Fruit fly (Drosophila melanogaster) whole organism, embryonic: ENCODE results near the gene egh.

Source experiments
- BEAF-32 ChIP-seq: fragments of 200-800 bp; sonication (Bioruptor generic); optimal IDR thresholded peaks from 3 replicates; lab custom pipeline; 2017; ENCODE audit warnings: missing biosample characterization, missing genetic modification characterization, mild to moderate bottlenecking, moderate library complexity, missing genetic modification reagents
- Bgb ChIP-seq: fragments of 200-800 bp; sonication (Bioruptor generic); IDR thresholded peaks from 2 replicates; pipeline ENCODE4 v1.3.6; 2022; ENCODE audit warnings: missing biosample characterization, missing genetic modification characterization; ENCODE audit not compliant: partially characterized antibody
- Blimp-1 ChIP-seq: fragments of 200-800 bp; sonication (Bioruptor generic); optimal IDR thresholded peaks from 3 replicates; lab custom pipeline; 2018; ENCODE audit warnings: missing biosample characterization, missing genetic modification characterization, mild to moderate bottlenecking, moderate library complexity, missing genetic modification reagents
- CG10565 ChIP-seq: fragments of 200-800 bp; sonication (Bioruptor generic); optimal IDR thresholded peaks from 3 replicates; lab custom pipeline; 2016; ENCODE audit warnings: missing biosample characterization, mild to moderate bottlenecking, missing genetic modification characterization
- CG10959 ChIP-seq: fragments of 200-800 bp; sonication (Bioruptor generic); IDR thresholded peaks from 2 replicates; pipeline ENCODE4 v1.3.6; 2022; ENCODE audit warnings: missing biosample characterization, missing genetic modification characterization
- CG11247 ChIP-seq: fragments of 200-800 bp; sonication (Bioruptor generic); IDR thresholded peaks from 2 replicates; pipeline ENCODE4 v1.3.6; 2022; ENCODE audit warnings: missing biosample characterization, missing genetic modification characterization
- CG11560 ChIP-seq: fragments of 200-800 bp; sonication (Bioruptor generic); IDR thresholded peaks from 3 replicates; pipeline ENCODE4 v1.3.6; 2022; ENCODE audit warnings: missing biosample characterization, missing genetic modification characterization
- CG13287 ChIP-seq: fragments of 200-800 bp; sonication (Bioruptor generic); IDR thresholded peaks from 2 replicates; pipeline ENCODE4 v1.3.6; 2022; ENCODE audit warnings: missing biosample characterization, missing genetic modification characterization; ENCODE audit not compliant: partially characterized antibody
- CG14710 ChIP-seq: fragments of 200-800 bp; sonication (Bioruptor generic); optimal IDR thresholded peaks from 3 replicates; lab custom pipeline; 2019; ENCODE audit warnings: missing biosample characterization, mild to moderate bottlenecking, missing genetic modification characterization, moderate library complexity
- CG15514 ChIP-seq: fragments of 200-800 bp; sonication (Bioruptor generic); optimal IDR thresholded peaks from 3 replicates; lab custom pipeline; 2017; ENCODE audit warnings: missing biosample characterization, missing genetic modification characterization, mild to moderate bottlenecking, moderate library complexity, missing genetic modification reagents
- CG16863 ChIP-seq: fragments of 200-800 bp; sonication (Bioruptor generic); optimal IDR thresholded peaks from 3 replicates; lab custom pipeline; 2016; ENCODE audit warnings: missing biosample characterization, missing genetic modification characterization
- CG17186 ChIP-seq: fragments of 200-800 bp; sonication (Bioruptor generic); optimal IDR thresholded peaks from 3 replicates; lab custom pipeline; 2017; ENCODE audit warnings: missing biosample characterization, missing genetic modification reagents, missing genetic modification characterization
- CG17359 ChIP-seq: fragments of 200-800 bp; sonication (Bioruptor generic); optimal IDR thresholded peaks from 3 replicates; lab custom pipeline; 2018; ENCODE audit warnings: missing biosample characterization, mild to moderate bottlenecking, missing genetic modification characterization, moderate library complexity
- CG2116 ChIP-seq: fragments of 200-800 bp; sonication (Bioruptor generic); optimal IDR thresholded peaks from 3 replicates; lab custom pipeline; 2018; ENCODE audit warnings: missing biosample characterization, mild to moderate bottlenecking, missing genetic modification characterization
- CG34224 ChIP-seq: fragments of 200-800 bp; sonication (Bioruptor generic); IDR thresholded peaks from 3 replicates; pipeline ENCODE4 v1.3.6; 2022; ENCODE audit warnings: missing biosample characterization, missing genetic modification characterization; ENCODE audit not compliant: partially characterized antibody
- CG3847 ChIP-seq: fragments of 200-800 bp; sonication (Bioruptor generic); IDR thresholded peaks from 2 replicates; pipeline ENCODE4 v1.3.6; 2022; ENCODE audit warnings: missing biosample characterization, missing genetic modification characterization
- CG4404 ChIP-seq: fragments of 200-800 bp; sonication (Bioruptor generic); IDR thresholded peaks from 2 replicates; pipeline ENCODE4 v1.3.6; 2022; ENCODE audit warnings: missing biosample characterization, missing genetic modification characterization
- CG4617 ChIP-seq: fragments of 200-800 bp; sonication (Bioruptor generic); optimal IDR thresholded peaks from 3 replicates; lab custom pipeline; 2016; ENCODE audit warnings: missing biosample characterization, missing genetic modification characterization, borderline replicate concordance
- CG6683 ChIP-seq: fragments of 200-800 bp; sonication (Bioruptor generic); optimal IDR thresholded peaks from 2 replicates; lab custom pipeline; 2017; ENCODE audit warnings: missing biosample characterization, mild to moderate bottlenecking, missing genetic modification characterization, missing genetic modification reagents
- CG6854 ChIP-seq: fragments of 200-800 bp; sonication (Bioruptor generic); optimal IDR thresholded peaks from 3 replicates; lab custom pipeline; 2017; ENCODE audit warnings: missing biosample characterization, mild to moderate bottlenecking, missing genetic modification characterization
- CG9727 ChIP-seq: fragments of 200-800 bp; sonication (Bioruptor generic); optimal IDR thresholded peaks from 3 replicates; lab custom pipeline; 2017; ENCODE audit warnings: missing biosample characterization, mild to moderate bottlenecking, missing genetic modification characterization
- Camta ChIP-seq: fragments of 200-800 bp; sonication (Bioruptor generic); optimal IDR thresholded peaks from 2 replicates; lab custom pipeline; 2016; ENCODE audit warnings: missing biosample characterization, missing genetic modification characterization
- Ets97D ChIP-seq: fragments of 200-800 bp; sonication (Bioruptor generic); optimal IDR thresholded peaks from 3 replicates; lab custom pipeline; 2016; ENCODE audit warnings: missing biosample characterization, missing genetic modification characterization
- HLH4C ChIP-seq: fragments of 200-800 bp; sonication (Bioruptor generic); IDR thresholded peaks from 3 replicates; pipeline ENCODE4 v1.3.6; 2022; ENCODE audit warnings: missing biosample characterization, missing genetic modification characterization; ENCODE audit not compliant: partially characterized antibody
- Lhr ChIP-seq: fragments of 200-800 bp; sonication (Bioruptor generic); optimal IDR thresholded peaks from 3 replicates; lab custom pipeline; 2017; ENCODE audit warnings: mild to moderate bottlenecking, missing biosample characterization, missing genetic modification reagents, missing genetic modification characterization
- MBD-R2 ChIP-seq: fragments of 200-800 bp; sonication (Bioruptor generic); IDR thresholded peaks from 2 replicates; pipeline ENCODE4 v1.3.6; 2022; ENCODE audit warnings: missing biosample characterization, missing genetic modification characterization
- MESR4 ChIP-seq: fragments of 200-800 bp; sonication (Bioruptor generic); optimal IDR thresholded peaks from 2 replicates; lab custom pipeline; 2018; ENCODE audit warnings: missing biosample characterization, mild to moderate bottlenecking, missing genetic modification characterization, moderate library complexity
- Myb ChIP-seq: fragments of 200-800 bp; sonication (Bioruptor generic); optimal IDR thresholded peaks from 2 replicates; lab custom pipeline; 2016; ENCODE audit warnings: missing biosample characterization, missing genetic modification characterization
- Optix ChIP-seq: fragments of 200-800 bp; sonication (Bioruptor generic); IDR thresholded peaks from 3 replicates; pipeline ENCODE4 v1.3.6; 2022; ENCODE audit warnings: missing biosample characterization, missing genetic modification characterization
- Rfx ChIP-seq: fragments of 200-800 bp; sonication (Bioruptor generic); IDR thresholded peaks from 2 replicates; pipeline ENCODE4 v1.3.6; 2022; ENCODE audit warnings: missing biosample characterization, missing genetic modification characterization
- Scr ChIP-seq: fragments of 200-800 bp; sonication (Bioruptor generic); IDR thresholded peaks from 2 replicates; pipeline ENCODE4 v1.3.6; 2022; ENCODE audit warnings: missing biosample characterization, missing genetic modification characterization; ENCODE audit not compliant: partially characterized antibody
- Sin3A ChIP-seq: fragments of >200 bp; optimal IDR thresholded peaks from 2 replicates; lab custom pipeline; 2018
- Spps ChIP-seq: fragments of 200-800 bp; sonication (Bioruptor generic); optimal IDR thresholded peaks from 2 replicates; lab custom pipeline; 2018; ENCODE audit warnings: missing biosample characterization, mild to moderate bottlenecking, missing genetic modification characterization
- Sry-δ ChIP-seq: fragments of 200-800 bp; sonication (Bioruptor generic); optimal IDR thresholded peaks from 2 replicates; lab custom pipeline; 2016; ENCODE audit warnings: missing biosample characterization, missing genetic modification characterization
- Taf1 ChIP-seq: fragments of 200-800 bp; sonication (Bioruptor generic); IDR thresholded peaks from 2 replicates; pipeline ENCODE4 v1.3.6; 2022; ENCODE audit warnings: missing biosample characterization, missing genetic modification characterization
- Xrp1 ChIP-seq: fragments of 200-800 bp; sonication (Bioruptor generic); IDR thresholded peaks from 2 replicates; pipeline ENCODE4 v1.3.6; 2022; ENCODE audit warnings: missing biosample characterization, missing genetic modification characterization
- YL-1 ChIP-seq: fragments of 200-800 bp; sonication (Bioruptor generic); optimal IDR thresholded peaks from 3 replicates; lab custom pipeline; 2017; ENCODE audit warnings: missing biosample characterization, mild to moderate bottlenecking, missing genetic modification characterization
- ap ChIP-seq: fragments of 200-800 bp; sonication (Bioruptor generic); IDR thresholded peaks from 2 replicates; pipeline ENCODE4 v1.3.6; 2022; ENCODE audit warnings: missing biosample characterization, missing genetic modification characterization
- bab2 ChIP-seq: fragments of 200-800 bp; sonication (Bioruptor generic); optimal IDR thresholded peaks from 2 replicates; lab custom pipeline; 2016; ENCODE audit warnings: missing biosample characterization, missing genetic modification characterization
- chinmo ChIP-seq: fragments of 200-800 bp; sonication (Bioruptor generic); IDR thresholded peaks from 4 replicates; pipeline ENCODE4 v1.3.6; 2022; ENCODE audit warnings: missing biosample characterization, missing genetic modification characterization; ENCODE audit not compliant: partially characterized antibody
- gfzf ChIP-seq: fragments of 200-800 bp; sonication (Bioruptor generic); optimal IDR thresholded peaks from 2 replicates; lab custom pipeline; 2016; ENCODE audit warnings: missing biosample characterization, mild to moderate bottlenecking, missing genetic modification characterization, moderate library complexity
- hbn ChIP-seq: fragments of 200-800 bp; sonication (Bioruptor generic); IDR thresholded peaks from 2 replicates; pipeline ENCODE4 v1.3.6; 2022; ENCODE audit warnings: missing biosample characterization, missing genetic modification characterization; ENCODE audit not compliant: partially characterized antibody
- nmo ChIP-seq: fragments of 200-800 bp; sonication (Bioruptor generic); optimal IDR thresholded peaks from 2 replicates; lab custom pipeline; 2018; ENCODE audit warnings: missing biosample characterization, mild to moderate bottlenecking, missing genetic modification characterization, moderate library complexity
- odd ChIP-seq: fragments of 200-800 bp; sonication (Bioruptor generic); optimal IDR thresholded peaks from 2 replicates; lab custom pipeline; 2017; ENCODE audit warnings: missing biosample characterization, mild to moderate bottlenecking, missing genetic modification characterization
- phol ChIP-seq: fragments of 200-800 bp; sonication (Bioruptor generic); optimal IDR thresholded peaks from 3 replicates; lab custom pipeline; 2018; ENCODE audit warnings: missing biosample characterization, mild to moderate bottlenecking, missing genetic modification characterization, moderate library complexity
- pros ChIP-seq: fragments of 200-800 bp; sonication (Bioruptor generic); optimal IDR thresholded peaks from 3 replicates; lab custom pipeline; 2019; ENCODE audit warnings: missing biosample characterization, mild to moderate bottlenecking, missing genetic modification characterization, moderate library complexity
- salm ChIP-seq: fragments of 200-800 bp; sonication (Bioruptor generic); optimal IDR thresholded peaks from 2 replicates; lab custom pipeline; 2018; ENCODE audit warnings: missing biosample characterization, mild to moderate bottlenecking, missing genetic modification characterization
- trem ChIP-seq: fragments of 200-800 bp; optimal IDR thresholded peaks from 3 replicates; lab custom pipeline; 2019; ENCODE audit warnings: missing biosample characterization, mild to moderate bottlenecking, missing genetic modification characterization, moderate library complexity
- zen2 ChIP-seq: fragments of 200-800 bp; sonication (Bioruptor generic); IDR thresholded peaks from 3 replicates; pipeline ENCODE4 v1.3.6; 2022; ENCODE audit warnings: missing biosample characterization, missing genetic modification characterization; ENCODE audit not compliant: partially characterized antibody

egh gene

dm6 chrX:2624525-2625006 lies 36.3 kb downstream of the egh start, which contains the start of the genes brv3 and Pi4KIIIalpha:
TSS of gene brv3 (minus strand) at chrX:2624575.
TSS of gene Pi4KIIIalpha (plus strand) at chrX:2624804.
- TF ChIP-seq CG17186 (GFP tag; lab: Kevin White, UChicago) (peak; percentile 22), Blimp-1 (GFP tag; lab: Kevin White, UChicago) (no peak), CG17359 (tag; lab: Kevin White, UChicago) (peak; percentile 69), Taf1 (GFP tag; lab: Robert Waterston, UW) (no peak), Sin3A (lab: Kevin White, UChicago) (peak; percentile 49), Ets97D (GFP tag; lab: Kevin White, UChicago) (peak; percentile 14), CG10959 (GFP tag; lab: Robert Waterston, UW) (peak; percentile 99), CG6683 (GFP tag; lab: Kevin White, UChicago) (no peak), bab2 (GFP tag; lab: Kevin White, UChicago) (no peak), CG4404 (GFP tag; lab: Robert Waterston, UW) (no peak), CG13287 (GFP tag; lab: Robert Waterston, UW) (peak; percentile 34; the same call in 1 of the 2 replicates), CG15514 (peak; percentile 39), HLH4C (0 out of 3 replicates have a peak, but pooled peaks have one; percentile 20), Spps (tag; lab: Kevin White, UChicago) (no peak), CG16863 (GFP tag; lab: Kevin White, UChicago) (no peak), chinmo (GFP tag; lab: Robert Waterston, UW) (0 out of 4 replicates have a peak, but pooled peaks have one; percentile 34), Bgb (GFP tag; lab: Robert Waterston, UW) (peak; percentile 40; the same call in 1 of the 2 replicates), CG34224 (GFP tag; lab: Robert Waterston, UW) (no peak; the same call in 2 of the 3 replicates), CG6854 (GFP tag; lab: Kevin White, UChicago) (no peak), CG14710 (tag; lab: Kevin White, UChicago) (peak; percentile 32), gfzf (GFP tag; lab: Kevin White, UChicago) (peak; percentile 89), odd (GFP tag; lab: Kevin White, UChicago) (no peak), Rfx (GFP tag; lab: Robert Waterston, UW) (peak; percentile 40), Sry-δ (GFP tag; lab: Kevin White, UChicago) (peak; percentile 34), Lhr (peak; percentile 44), CG2116 (GFP tag; lab: Kevin White, UChicago) (peak; percentile 53), nmo (GFP tag; lab: Kevin White, UChicago) (peak; percentile 33), hbn (peak; percentile 23; the same call in 1 of the 2 replicates), CG9727 (GFP tag; lab: Kevin White, UChicago) (no peak), zen2 (GFP tag; lab: Robert Waterston, UW) (no peak), CG10565 (GFP tag; lab: Kevin White, UChicago) (no peak), CG11247 (GFP tag; lab: Robert Waterston, UW) (no peak), phol (tag; lab: Kevin White, UChicago) (peak; percentile 42), BEAF-32 (GFP tag; lab: Kevin White, UChicago) (peak; percentile 53), Camta (no peak), MESR4 (GFP tag; lab: Kevin White, UChicago) (peak; percentile 85), pros (no peak), CG3847 (peak; percentile 55), MBD-R2 (peak; percentile 73), Xrp1 (GFP tag; lab: Robert Waterston, UW) (no peak), YL-1 (peak; percentile 17), Optix (GFP tag; lab: Robert Waterston, UW) (no peak), ap (GFP tag; lab: Robert Waterston, UW) (no peak), CG4617 (peak; percentile 71), CG11560 (tag; lab: Robert Waterston, UW) (peak; percentile 62; the same call in 1 of the 3 replicates), Myb (peak; percentile 98), salm (tag; lab: Kevin White, UChicago) (no peak), trem (peak; percentile 22), Scr (0 out of 2 replicates have a peak, but pooled peaks have one; percentile 28)
